Fruit fly (Drosophila melanogaster) ovary, adult (tissue): ENCODE results near the gene SIFaR.

Experiments used
- CG17801 ChIP-seq: fragments of 200-800 bp; optimal IDR thresholded peaks from 2 replicates; lab custom pipeline; 2019; ENCODE audit warnings: missing biosample characterization, mild to moderate bottlenecking, missing genetic modification characterization, moderate library complexity; ENCODE audit not compliant: partially characterized antibody

SIFaR gene

DNA sequence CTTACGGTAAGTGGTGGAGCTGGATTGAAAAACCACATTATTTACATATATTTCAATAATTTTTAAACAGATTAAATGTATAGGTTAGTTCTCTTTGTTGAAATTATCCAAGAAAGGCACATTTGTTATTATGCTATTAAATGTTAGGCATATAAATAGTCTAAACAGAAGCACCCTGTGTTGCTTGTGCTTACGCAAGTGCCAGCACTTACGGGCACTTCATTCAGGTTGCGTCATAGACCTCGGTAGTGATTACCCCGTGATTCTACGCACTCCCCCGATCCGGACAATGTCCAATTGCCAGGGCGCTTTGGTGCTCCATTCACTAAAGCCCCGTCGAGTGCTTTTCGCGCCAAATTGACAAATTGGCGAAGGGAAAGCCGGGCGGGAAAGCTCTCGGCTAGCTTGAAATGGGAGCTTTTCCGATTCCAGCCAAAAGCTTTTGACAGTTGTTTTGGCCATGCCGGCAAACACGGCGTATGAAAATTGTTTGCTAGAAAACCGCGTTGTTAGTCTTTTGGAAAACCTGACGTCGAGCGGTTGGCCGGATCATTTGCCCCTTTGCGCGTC lies 47.2 kb downstream of the SIFaR start, which contains the start of gene ETHR:
Gene ETHR (plus strand): TSS at position 520 of the 570 bp plus-strand sequence.
- no peak for TF ChIP-seq CG17801 (GFP tag; lab: Kevin White, UChicago)

- no peak for TF ChIP-seq CG17801 (GFP tag; lab: Kevin White, UChicago)
These were observed 48.0 kb downstream of the SIFaR start for dm6 chr3R:21245846-21246245.

DNA sequence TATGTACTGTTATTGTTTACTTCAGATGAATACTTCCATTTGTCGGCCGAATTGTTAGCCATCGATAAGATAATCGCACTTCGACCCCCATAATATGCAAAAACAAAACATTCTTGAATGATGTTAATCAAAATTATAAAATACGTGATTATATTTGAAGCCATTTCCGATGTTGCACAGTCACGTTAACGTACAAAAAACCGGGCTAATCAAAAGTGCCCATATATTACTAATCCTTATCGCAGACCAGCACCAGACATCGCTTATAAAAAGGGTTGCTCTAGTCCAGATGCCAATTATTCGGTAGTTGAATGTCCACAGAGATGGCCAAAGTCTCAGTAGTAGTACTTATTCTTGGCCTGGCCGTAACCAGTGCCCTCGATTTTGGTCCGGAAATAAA lies 51.5 kb downstream of the SIFaR start, which contains the start of gene CG5892:
Gene CG5892 (plus strand): TSS at position 301 of the 400 bp plus-strand sequence.
- TF ChIP-seq CG17801 (GFP tag; lab: Kevin White, UChicago) = no peak

DNA sequence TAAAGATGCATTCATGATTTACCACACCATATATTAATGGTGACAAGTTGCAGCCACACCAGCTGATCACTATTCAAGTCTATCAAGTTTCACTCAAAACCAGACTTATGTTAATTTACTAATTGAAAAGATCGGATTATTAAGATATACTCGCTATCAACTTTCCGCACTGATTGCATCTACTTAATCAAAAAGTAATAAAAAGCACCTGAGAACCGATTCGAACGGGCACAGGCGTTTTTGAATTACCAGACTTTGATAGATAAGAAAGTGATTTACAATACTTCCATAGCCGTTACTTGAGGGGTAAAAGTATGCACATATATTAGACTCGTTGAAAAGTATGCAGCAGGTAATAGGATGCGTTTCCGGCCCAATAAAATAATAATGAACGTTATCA lies 52.5 kb downstream of the SIFaR start:
- TF ChIP-seq CG17801 (GFP tag; lab: Kevin White, UChicago) = no peak

dm6 chr3R:21237099-21237498 lies 56.7 kb downstream of the SIFaR start, which contains the start of gene e:
TSS of gene e (minus strand) at chr3R:21237177.
- TF ChIP-seq CG17801 (GFP tag; lab: Kevin White, UChicago) = no peak
